Fruit fly (Drosophila melanogaster): ENCODE results near the gene CG6592.

CG6592 gene

dm6 chr3L:6108264-6109060, 49.0 kb downstream of the CG6592 start (continued):
- no peak for TF ChIP-seq shn (GFP tag; optimal IDR thresholded peaks at IDR 0.05)
- peak; percentile 9 for TF ChIP-seq CG8924 (tag; optimal IDR thresholded peaks at IDR 0.05)
- TF ChIP-seq CG6791 (GFP tag; IDR thresholded peaks at IDR 0.05; ENCODE audit: partially characterized antibody), result no peak
- TF ChIP-seq CG9797 (GFP tag; optimal IDR thresholded peaks at IDR 0.05), result no peak
- TF ChIP-seq HLHmδ (GFP tag; optimal IDR thresholded peaks at IDR 0.05), result no peak
- TF ChIP-seq CG34224 (GFP tag; IDR thresholded peaks at IDR 0.05; ENCODE audit: partially characterized antibody), result no peak
- peak; percentile 48 for TF ChIP-seq pros (GFP tag; optimal IDR thresholded peaks at IDR 0.05)
- TF ChIP-seq CG17186 (GFP tag; optimal IDR thresholded peaks at IDR 0.05), result no peak
- no peak for TF ChIP-seq fd3F (GFP tag; optimal IDR thresholded peaks at IDR 0.05)
- TF ChIP-seq amos (GFP tag; IDR thresholded peaks at IDR 0.05; ENCODE audit: partially characterized antibody), result no peak
- no peak for TF ChIP-seq slou (GFP tag; optimal IDR thresholded peaks at IDR 0.05)
- TF ChIP-seq bbx (GFP tag; IDR thresholded peaks at IDR 0.05; ENCODE audit: partially characterized antibody), result no peak
- no peak for TF ChIP-seq CG4360 (GFP tag; IDR thresholded peaks at IDR 0.05)
- TF ChIP-seq gcm (GFP tag; optimal IDR thresholded peaks at IDR 0.05), result no peak
- no peak for TF ChIP-seq CG33213 (GFP tag; optimal IDR thresholded peaks at IDR 0.05)
- no peak for TF ChIP-seq CG1233 (GFP tag; optimal IDR thresholded peaks at IDR 0.05)
- TF ChIP-seq CG3726 (GFP tag; IDR thresholded peaks at IDR 0.05), result no peak
- TF ChIP-seq ftz-f1 (GFP tag; optimal IDR thresholded peaks at IDR 0.05), result no peak
- TF ChIP-seq Hr78 (GFP tag; optimal IDR thresholded peaks at IDR 0.05), result no peak
- no peak for TF ChIP-seq Hr51 (GFP tag; optimal IDR thresholded peaks at IDR 0.05)
- no peak for TF ChIP-seq knrl (GFP tag; IDR thresholded peaks at IDR 0.05; ENCODE audit: partially characterized antibody)
- TF ChIP-seq Doc3 (GFP tag; IDR thresholded peaks at IDR 0.05; ENCODE audit: partially characterized antibody), result no peak
- no peak for TF ChIP-seq E2f1 (GFP tag; IDR thresholded peaks at IDR 0.05)
- TF ChIP-seq wor (GFP tag; IDR thresholded peaks at IDR 0.05), result no peak
- TF ChIP-seq ab (GFP tag; optimal IDR thresholded peaks at IDR 0.05), result no peak
- TF ChIP-seq mirr (GFP tag; optimal IDR thresholded peaks at IDR 0.05), result no peak
- TF ChIP-seq CG10267 (tag; optimal IDR thresholded peaks at IDR 0.05), result peak; percentile 21
- no peak for TF ChIP-seq CG4282 (GFP tag; optimal IDR thresholded peaks at IDR 0.05)
- no peak for TF ChIP-seq Eip74EF (GFP tag; optimal IDR thresholded peaks at IDR 0.05)
- TF ChIP-seq ato (GFP tag; IDR thresholded peaks at IDR 0.05; ENCODE audit: partially characterized antibody), result no peak
- no peak for TF ChIP-seq ara (GFP tag; IDR thresholded peaks at IDR 0.05)
- no peak for TF ChIP-seq CG18619 (GFP tag; optimal IDR thresholded peaks at IDR 0.05)
- no peak for TF ChIP-seq Hmr (GFP tag; optimal IDR thresholded peaks at IDR 0.05)
- no peak for TF ChIP-seq CG10462 (GFP tag; optimal IDR thresholded peaks at IDR 0.05)
- no peak for TF ChIP-seq ci (GFP tag; IDR thresholded peaks at IDR 0.05)
- no peak for TF ChIP-seq gfzf (GFP tag; optimal IDR thresholded peaks at IDR 0.05)
- no peak for TF ChIP-seq CG6813 (GFP tag; optimal IDR thresholded peaks at IDR 0.05)
- no peak for TF ChIP-seq Elba2 (GFP tag; optimal IDR thresholded peaks at IDR 0.05)
- peak; percentile 50; the same call in 1 of the 3 replicates for TF ChIP-seq CG17361 (GFP tag; IDR thresholded peaks at IDR 0.05)
- TF ChIP-seq CG43689 (GFP tag; IDR thresholded peaks at IDR 0.05), result no peak
- TF ChIP-seq Opbp (GFP tag; IDR thresholded peaks at IDR 0.05; ENCODE audit: partially characterized antibody), result no peak
- no peak for TF ChIP-seq crp (GFP tag; optimal IDR thresholded peaks at IDR 0.05)
- TF ChIP-seq CG8765 (GFP tag; IDR thresholded peaks at IDR 0.05), result no peak
- no peak for TF ChIP-seq exex (tag; optimal IDR thresholded peaks at IDR 0.05)
- no peak for TF ChIP-seq croc (GFP tag; conservative IDR thresholded peaks at IDR 0.05)
- TF ChIP-seq inv (GFP tag; IDR thresholded peaks at IDR 0.05; ENCODE audit: partially characterized antibody), result no peak
- TF ChIP-seq CG3838 (GFP tag; optimal IDR thresholded peaks at IDR 0.05), result no peak

Data from whole organism, embryonic.